Fruit fly (Drosophila melanogaster) whole organism, embryonic: ENCODE data around the gene CG4770.

Experiments
- Ada2b ChIP-seq: fragments of 200-800 bp; sonication (Bioruptor generic); IDR thresholded peaks from 2 replicates; pipeline ENCODE4 v1.3.6; 2022; ENCODE audit warnings: missing biosample characterization, missing genetic modification characterization
- Antp ChIP-seq: fragments of 200-800 bp; sonication (Bioruptor generic); optimal IDR thresholded peaks from 3 replicates; lab custom pipeline; 2016; ENCODE audit warnings: missing biosample characterization, missing genetic modification characterization
- Atf6 ChIP-seq: fragments of 200-800 bp; sonication (Bioruptor generic); IDR thresholded peaks from 2 replicates; pipeline ENCODE4 v1.3.6; 2022; ENCODE audit warnings: missing biosample characterization, missing genetic modification characterization
- CG1024 ChIP-seq: fragments of 200-800 bp; sonication (Bioruptor generic); IDR thresholded peaks from 2 replicates; pipeline ENCODE4 v1.3.6; 2022; ENCODE audit warnings: missing biosample characterization, missing genetic modification characterization
- CG10462 ChIP-seq: fragments of 200-800 bp; sonication (Bioruptor generic); optimal IDR thresholded peaks from 2 replicates; lab custom pipeline; 2016; ENCODE audit warnings: missing biosample characterization, missing genetic modification characterization
- CG10543 ChIP-seq: fragments of 200-800 bp; sonication (Bioruptor generic); optimal IDR thresholded peaks from 3 replicates; lab custom pipeline; 2017; ENCODE audit warnings: missing biosample characterization, mild to moderate bottlenecking, missing genetic modification characterization, moderate library complexity
- CG11093 ChIP-seq: fragments of 200-800 bp; sonication (Bioruptor generic); IDR thresholded peaks from 3 replicates; pipeline ENCODE4 v1.3.6; 2022; ENCODE audit warnings: missing biosample characterization, missing genetic modification characterization
- CG11247 ChIP-seq: fragments of 200-800 bp; sonication (Bioruptor generic); IDR thresholded peaks from 2 replicates; pipeline ENCODE4 v1.3.6; 2022; ENCODE audit warnings: missing biosample characterization, missing genetic modification characterization
- CG11398 ChIP-seq: fragments of 200-800 bp; sonication (Bioruptor generic); optimal IDR thresholded peaks from 2 replicates; lab custom pipeline; 2016; ENCODE audit warnings: missing biosample characterization, missing genetic modification characterization
- CG11696 ChIP-seq: fragments of 200-800 bp; sonication (Bioruptor generic); IDR thresholded peaks from 2 replicates; pipeline ENCODE4 v1.3.6; 2022; ENCODE audit warnings: missing biosample characterization, missing genetic modification characterization
- CG14441 ChIP-seq: fragments of 200-800 bp; sonication (Bioruptor generic); IDR thresholded peaks from 2 replicates; pipeline ENCODE4 v1.3.6; 2022; ENCODE audit warnings: missing biosample characterization, missing genetic modification characterization
- CG15269 ChIP-seq: fragments of 200-800 bp; sonication (Bioruptor generic); optimal IDR thresholded peaks from 2 replicates; lab custom pipeline; 2018; ENCODE audit warnings: missing biosample characterization, mild to moderate bottlenecking, missing genetic modification characterization, moderate library complexity
- CG1602 ChIP-seq: fragments of 200-800 bp; sonication (Bioruptor generic); optimal IDR thresholded peaks from 3 replicates; lab custom pipeline; 2016; ENCODE audit warnings: missing biosample characterization, missing genetic modification characterization
- CG17361 ChIP-seq: fragments of 200-800 bp; sonication (Bioruptor generic); IDR thresholded peaks from 3 replicates; pipeline ENCODE4 v1.3.6; 2022; ENCODE audit warnings: missing biosample characterization, missing genetic modification characterization
- CG17612 ChIP-seq: fragments of 200-800 bp; sonication (Bioruptor generic); IDR thresholded peaks from 2 replicates; pipeline ENCODE4 v1.3.6; 2022; ENCODE audit warnings: missing biosample characterization, missing genetic modification characterization
- CG1792 ChIP-seq: fragments of 200-800 bp; sonication (Bioruptor generic); optimal IDR thresholded peaks from 2 replicates; lab custom pipeline; 2016; ENCODE audit warnings: missing biosample characterization, missing genetic modification characterization
- CG18262 ChIP-seq: fragments of 200-800 bp; optimal IDR thresholded peaks from 3 replicates; lab custom pipeline; 2019; ENCODE audit warnings: missing biosample characterization, mild to moderate bottlenecking, missing genetic modification characterization, moderate library complexity
- CG2199 ChIP-seq: fragments of 200-800 bp; sonication (Bioruptor generic); IDR thresholded peaks from 3 replicates; pipeline ENCODE4 v1.3.6; 2022; ENCODE audit warnings: missing biosample characterization, missing genetic modification characterization
- CG30431 ChIP-seq: fragments of 200-800 bp; sonication (Bioruptor generic); optimal IDR thresholded peaks from 2 replicates; lab custom pipeline; 2017; ENCODE audit warnings: missing biosample characterization, missing genetic modification characterization
- CG3163 ChIP-seq: fragments of 200-800 bp; sonication (Bioruptor generic); optimal IDR thresholded peaks from 3 replicates; lab custom pipeline; 2016; ENCODE audit warnings: missing biosample characterization, missing genetic modification characterization
- CG32772 ChIP-seq: fragments of 200-800 bp; sonication (Bioruptor generic); IDR thresholded peaks from 2 replicates; pipeline ENCODE4 v1.3.6; 2022; ENCODE audit warnings: missing biosample characterization, missing genetic modification characterization
- CG3726 ChIP-seq: fragments of 200-800 bp; sonication (Bioruptor generic); IDR thresholded peaks from 3 replicates; pipeline ENCODE4, ENCODE4 v1.3.6; 2022; ENCODE audit warnings: missing biosample characterization, missing genetic modification characterization
- CG6654 ChIP-seq: fragments of 200-800 bp; sonication (Bioruptor generic); optimal IDR thresholded peaks from 2 replicates; lab custom pipeline; 2017; ENCODE audit warnings: missing biosample characterization, mild to moderate bottlenecking, missing genetic modification characterization
- CG7556 ChIP-seq: fragments of 200-800 bp; sonication (Bioruptor generic); optimal IDR thresholded peaks from 2 replicates; lab custom pipeline; 2017; ENCODE audit warnings: missing biosample characterization, mild to moderate bottlenecking, missing genetic modification characterization
- CG8290 ChIP-seq, 3 experiments: fragments of 200-800 bp; sonication (Bioruptor generic); optimal IDR thresholded peaks; 2 replicates each; lab custom pipeline; 2016 to 2019; ENCODE audit warnings: missing biosample characterization in 3 of 3, missing genetic modification characterization in 3 of 3, mild to moderate bottlenecking in 2 of 3, moderate library complexity in 1 of 3
- CG9797 ChIP-seq: fragments of 200-800 bp; sonication (Bioruptor generic); optimal IDR thresholded peaks from 3 replicates; lab custom pipeline; 2018; ENCODE audit warnings: missing biosample characterization, mild to moderate bottlenecking, missing genetic modification characterization
- Gsc ChIP-seq: fragments of 200-800 bp; sonication (Bioruptor generic); IDR thresholded peaks from 2 replicates; pipeline ENCODE4 v1.3.6; 2022; ENCODE audit warnings: missing biosample characterization, missing genetic modification characterization
- H15 ChIP-seq: fragments of 200-800 bp; sonication (Bioruptor generic); IDR thresholded peaks from 3 replicates; pipeline ENCODE4 v1.3.6; 2022; ENCODE audit warnings: missing biosample characterization, missing genetic modification characterization
- Pdp1 ChIP-seq, 2 experiments: fragments of 200-800 bp; sonication (Bioruptor generic); optimal IDR thresholded peaks; 3 replicates each; lab custom pipeline; 2016; ENCODE audit warnings: missing biosample characterization in 2 of 2, missing genetic modification characterization in 2 of 2, mild to moderate bottlenecking in 1 of 2, moderate library complexity in 1 of 2
- Stat92E ChIP-seq, 3 experiments: fragments of >200 bp in 2 of 3; fragments of 200-800 bp in 1 of 3; sonication (Bioruptor generic) in 1 of 3; optimal IDR thresholded peaks; 2 replicates each; lab custom pipeline; 2017 to 2019; ENCODE audit warnings: missing biosample characterization in 3 of 3, missing genetic modification characterization in 3 of 3, mild to moderate bottlenecking in 1 of 3, moderate library complexity in 1 of 3
- Taf1 ChIP-seq: fragments of 200-800 bp; sonication (Bioruptor generic); IDR thresholded peaks from 2 replicates; pipeline ENCODE4 v1.3.6; 2022; ENCODE audit warnings: missing biosample characterization, missing genetic modification characterization
- ab ChIP-seq: fragments of 200-800 bp; sonication (Bioruptor generic); optimal IDR thresholded peaks from 2 replicates; lab custom pipeline; 2016; ENCODE audit warnings: missing biosample characterization, missing genetic modification characterization
- btn ChIP-seq: fragments of 200-800 bp; sonication (Bioruptor generic); optimal IDR thresholded peaks from 2 replicates; lab custom pipeline; 2016; ENCODE audit warnings: missing biosample characterization, missing genetic modification characterization
- caup ChIP-seq: fragments of 200-800 bp; sonication (Bioruptor generic); optimal IDR thresholded peaks from 3 replicates; lab custom pipeline; 2017; ENCODE audit warnings: missing biosample characterization, mild to moderate bottlenecking, missing genetic modification characterization, moderate library complexity; ENCODE audit not compliant: severe bottlenecking
- dmrt99B ChIP-seq: fragments of 200-800 bp; sonication (Bioruptor generic); optimal IDR thresholded peaks from 2 replicates; lab custom pipeline; 2018; ENCODE audit warnings: missing biosample characterization, mild to moderate bottlenecking, missing genetic modification characterization, moderate library complexity
- dpn ChIP-seq, 2 experiments: fragments of 200-800 bp; sonication (Bioruptor generic); optimal IDR thresholded peaks; 3 replicates each; lab custom pipeline; 2016; ENCODE audit warnings: missing biosample characterization in 2 of 2, missing genetic modification characterization in 2 of 2
- dysf ChIP-seq: fragments of 200-800 bp; sonication (Bioruptor generic); IDR thresholded peaks from 3 replicates; pipeline ENCODE4 v1.3.6; 2022; ENCODE audit warnings: missing biosample characterization, missing genetic modification characterization
- h ChIP-seq: fragments of >200 bp; optimal IDR thresholded peaks from 2 replicates; lab custom pipeline; 2017
- ind ChIP-seq: fragments of 200-800 bp; sonication (Bioruptor generic); optimal IDR thresholded peaks from 3 replicates; lab custom pipeline; 2016; ENCODE audit warnings: missing biosample characterization, missing genetic modification characterization
- lilli ChIP-seq: fragments of 200-800 bp; sonication (Bioruptor generic); optimal IDR thresholded peaks from 3 replicates; lab custom pipeline; 2016; ENCODE audit warnings: missing biosample characterization, missing genetic modification characterization
- pzg ChIP-seq: fragments of 200-800 bp; sonication (Bioruptor generic); optimal IDR thresholded peaks from 3 replicates; lab custom pipeline; 2018; ENCODE audit warnings: missing biosample characterization, mild to moderate bottlenecking, missing genetic modification characterization, moderate library complexity
- ranshi ChIP-seq: fragments of 200-800 bp; sonication (Bioruptor generic); IDR thresholded peaks from 2 replicates; pipeline ENCODE4 v1.3.6; 2022; ENCODE audit warnings: missing biosample characterization, missing genetic modification characterization
- row ChIP-seq: fragments of 200-800 bp; sonication (Bioruptor generic); IDR thresholded peaks from 3 replicates; pipeline ENCODE4 v1.3.6; 2022; ENCODE audit warnings: missing biosample characterization, missing genetic modification characterization
- salm ChIP-seq: fragments of 200-800 bp; sonication (Bioruptor generic); optimal IDR thresholded peaks from 2 replicates; lab custom pipeline; 2018; ENCODE audit warnings: missing biosample characterization, mild to moderate bottlenecking, missing genetic modification characterization
- scrt ChIP-seq: fragments of 200-800 bp; sonication (Bioruptor generic); optimal IDR thresholded peaks from 2 replicates; lab custom pipeline; 2018; ENCODE audit warnings: missing biosample characterization, mild to moderate bottlenecking, missing genetic modification characterization, moderate library complexity
- sr ChIP-seq: fragments of 200-800 bp; sonication (Bioruptor generic); IDR thresholded peaks from 3 replicates; pipeline ENCODE4 v1.3.6; 2022; ENCODE audit warnings: missing biosample characterization, missing genetic modification characterization
- stc ChIP-seq: fragments of 200-800 bp; sonication (Bioruptor generic); IDR thresholded peaks from 2 replicates; pipeline ENCODE4 v1.3.6; 2022; ENCODE audit warnings: missing biosample characterization, missing genetic modification characterization
- tgo ChIP-seq: fragments of 200-800 bp; sonication (Bioruptor generic); IDR thresholded peaks from 3 replicates; pipeline ENCODE4 v1.3.6; 2022; ENCODE audit warnings: missing biosample characterization, missing genetic modification characterization
- unc-4 ChIP-seq: fragments of 200-800 bp; sonication (Bioruptor generic); IDR thresholded peaks from 2 replicates; pipeline ENCODE4 v1.3.6; 2022; ENCODE audit warnings: missing biosample characterization, missing genetic modification characterization; ENCODE audit not compliant: partially characterized antibody
- usp ChIP-seq: fragments of >200 bp; optimal IDR thresholded peaks from 2 replicates; lab custom pipeline; 2017; ENCODE audit warnings: missing biosample characterization, missing genetic modification characterization

The CG4770 gene

DNA sequence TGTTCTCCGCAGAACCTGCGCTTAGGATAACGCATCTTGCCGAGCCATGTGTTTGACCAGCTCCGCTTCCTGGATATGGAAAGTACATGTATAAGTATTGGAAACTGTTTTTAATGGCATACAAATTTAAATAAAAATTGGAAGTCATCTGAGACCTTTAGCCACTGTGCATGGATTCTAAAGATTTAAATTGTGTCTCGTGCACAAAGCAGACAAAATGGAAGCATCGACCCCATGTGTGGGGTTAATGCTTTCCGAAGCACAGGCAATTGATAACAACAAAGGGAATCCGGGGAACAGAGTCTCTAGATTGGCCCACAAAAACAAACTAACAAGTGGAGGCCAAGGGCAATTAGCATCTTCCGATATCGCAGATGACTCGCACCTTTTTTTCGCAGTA lies 16.6 kb upstream of the CG4770 start:
- TF ChIP-seq salm (tag; lab: Kevin White, UChicago) = no peak
- TF ChIP-seq CG1024 (GFP tag; lab: Robert Waterston, UW) = no peak
- no peak for TF ChIP-seq H15 (GFP tag; lab: Robert Waterston, UW)
- no peak for TF ChIP-seq CG6654 (GFP tag; lab: Kevin White, UChicago)
- TF ChIP-seq CG30431 = no peak
- no peak for TF ChIP-seq CG17612 (GFP tag; lab: Robert Waterston, UW)
- no peak for TF ChIP-seq CG3163

DNA sequence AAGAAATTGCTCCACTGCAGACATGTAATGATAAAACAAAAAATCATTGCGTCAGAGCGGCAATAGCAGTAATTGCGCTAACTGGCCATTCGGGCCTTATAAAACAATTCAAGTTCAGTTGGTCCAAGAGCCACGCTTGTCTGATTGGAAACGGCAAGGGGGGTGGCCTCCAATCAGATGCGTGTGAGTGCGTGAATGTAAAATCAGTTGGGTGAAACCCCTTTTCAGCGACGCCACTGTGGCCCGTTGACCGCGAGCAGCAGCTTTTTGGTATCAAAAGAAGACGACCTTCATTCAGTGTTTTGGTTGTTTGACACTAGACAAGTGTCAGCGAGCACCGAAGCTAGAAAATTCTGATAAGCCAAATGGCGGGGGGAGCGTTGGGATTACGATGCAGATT lies 16.0 kb upstream of the CG4770 start:
- TF ChIP-seq dpn (GFP tag; optimal IDR thresholded peaks at IDR 0.05; lab: Kevin White, UChicago) = peak in 1 of 2 experiments; percentile 20
- TF ChIP-seq dysf (GFP tag; lab: Robert Waterston, UW) = peak; percentile 38; the same call in 2 of the 3 replicates
- TF ChIP-seq CG15269 = peak; percentile 64
- no peak for TF ChIP-seq CG10462 (GFP tag; lab: Kevin White, UChicago)
- TF ChIP-seq CG18262 (tag; lab: Kevin White, UChicago) = no peak
- 0 out of 3 replicates have a peak, but pooled peaks have one; percentile 42 for TF ChIP-seq CG2199 (GFP tag; lab: Robert Waterston, UW)
- TF ChIP-seq Stat92E (GFP tag; optimal IDR thresholded peaks at IDR 0.05; lab: Kevin White, UChicago) = no peak
- TF ChIP-seq H15 (GFP tag; lab: Robert Waterston, UW) = no peak
- no peak for TF ChIP-seq h (lab: Kevin White, UChicago)
- no peak for TF ChIP-seq CG11398 (GFP tag; lab: Kevin White, UChicago)
- TF ChIP-seq CG3726 = no peak
- TF ChIP-seq ab (GFP tag; lab: Kevin White, UChicago) = no peak
- no peak for TF ChIP-seq Taf1 (GFP tag; lab: Robert Waterston, UW)
- no peak for TF ChIP-seq CG11696 (GFP tag; lab: Robert Waterston, UW)
- TF ChIP-seq Gsc (GFP tag; lab: Robert Waterston, UW) = no peak
- no peak for TF ChIP-seq btn (GFP tag; lab: Kevin White, UChicago)
- peak; percentile 25; the same call in 1 of the 2 replicates for TF ChIP-seq Ada2b
- TF ChIP-seq CG9797 (GFP tag; lab: Kevin White, UChicago) = no peak
- TF ChIP-seq CG1792 = no peak
- TF ChIP-seq scrt (GFP tag; lab: Kevin White, UChicago) = no peak
- no peak for TF ChIP-seq stc (GFP tag; lab: Robert Waterston, UW)
- TF ChIP-seq ind (GFP tag; lab: Kevin White, UChicago) = no peak
- peak; percentile 37; the same call in 1 of the 2 replicates for TF ChIP-seq CG14441
- peak in 1 of 2 experiments; percentile 39 for TF ChIP-seq Pdp1 (GFP tag; optimal IDR thresholded peaks at IDR 0.05; lab: Kevin White, UChicago)
- 0 out of 3 replicates have a peak, but pooled peaks have one; percentile 22 for TF ChIP-seq sr (GFP tag; lab: Robert Waterston, UW)
- no peak for TF ChIP-seq CG8290 (GFP tag; optimal IDR thresholded peaks at IDR 0.05; lab: Kevin White, UChicago)
- no peak for TF ChIP-seq CG8290 (tag; optimal IDR thresholded peaks at IDR 0.05; lab: Kevin White, UChicago)
- TF ChIP-seq Antp (GFP tag; lab: Kevin White, UChicago) = peak; percentile 11
- TF ChIP-seq CG1602 = no peak
- no peak for TF ChIP-seq usp (GFP tag; lab: Kevin White, UChicago)
- no peak for TF ChIP-seq CG17361
- TF ChIP-seq Atf6 (GFP tag; lab: Robert Waterston, UW) = peak; percentile 19; the same call in 1 of the 2 replicates
- TF ChIP-seq CG7556 (GFP tag; lab: Kevin White, UChicago) = no peak
- no peak for TF ChIP-seq CG32772 (GFP tag; lab: Robert Waterston, UW)
- TF ChIP-seq lilli (GFP tag; lab: Kevin White, UChicago) = peak; percentile 7
- TF ChIP-seq CG11093 (GFP tag; lab: Robert Waterston, UW) = no peak
- no peak for TF ChIP-seq unc-4 (GFP tag; lab: Robert Waterston, UW)
- TF ChIP-seq ranshi = peak; percentile 24; the same call in 1 of the 2 replicates
- TF ChIP-seq pzg (GFP tag; lab: Kevin White, UChicago) = no peak
- TF ChIP-seq row (GFP tag; lab: Robert Waterston, UW) = peak; percentile 58; the same call in 2 of the 3 replicates
- TF ChIP-seq dmrt99B = no peak
- TF ChIP-seq caup (GFP tag; lab: Kevin White, UChicago) = peak; percentile 9
- peak; percentile 42; the same call in 1 of the 2 replicates for TF ChIP-seq CG11247
- TF ChIP-seq tgo (GFP tag; lab: Robert Waterston, UW) = peak; percentile 19; the same call in 1 of the 3 replicates
- peak; percentile 13 for TF ChIP-seq CG10543 (GFP tag; lab: Kevin White, UChicago)
